Worm (Caenorhabditis elegans) whole organism, L4 larva: ENCODE data around the gene chup-1.

Source experiments
- unc-39 ChIP-seq: sonication (generic microtip); optimal IDR thresholded peaks from 2 replicates; lab custom pipeline; 2017; ENCODE audit warnings: missing biosample characterization, missing genetic modification characterization
- ztf-11 ChIP-seq: fragments of 150-350 bp; optimal IDR thresholded peaks from 2 replicates; lab custom pipeline; 2014; ENCODE audit warnings: missing biosample characterization, missing genetic modification characterization

- no peak for TF ChIP-seq ztf-11 (tag; lab: Kevin White, UChicago)
- TF ChIP-seq unc-39 (tag; lab: Kevin White, UChicago), result no peak
These were observed 2.9 kb upstream of the chup-1 start, which contains the start of gene unc-27 for ce11 chrX:8789014-8789506.
